Worm (Caenorhabditis elegans) whole organism, L4 larva: ENCODE data around the gene rmd-1.

Experiments used
- D1046.2 ChIP-seq: fragments of 200-800 bp; sonication (Bioruptor generic); IDR thresholded peaks from 2 replicates; pipeline ENCODE4 v1.3.6; 2022; ENCODE audit warnings: missing genetic modification characterization, missing compliant biosample characterization
- F10B5.3 ChIP-seq: sonication (generic microtip); optimal IDR thresholded peaks from 2 replicates; lab custom pipeline; 2016; ENCODE audit warnings: mild to moderate bottlenecking, missing genetic modification characterization, missing compliant biosample characterization
- F37D6.2 ChIP-seq: sonication (generic microtip); optimal IDR thresholded peaks from 2 replicates; lab custom pipeline; 2016; ENCODE audit warnings: mild to moderate bottlenecking, missing genetic modification characterization, missing compliant biosample characterization
- T26A8.4 ChIP-seq: fragments of 200-800 bp; sonication (Bioruptor generic); IDR thresholded peaks from 2 replicates; pipeline ENCODE4 v1.3.6; 2022; ENCODE audit warnings: missing genetic modification characterization, missing compliant biosample characterization
- Y5F2A.4 ChIP-seq: fragments of 200-800 bp; sonication (Bioruptor generic); optimal IDR thresholded peaks from 2 replicates; lab custom pipeline; 2018; ENCODE audit warnings: mild to moderate bottlenecking, missing genetic modification characterization, missing compliant biosample characterization
- ceh-20 ChIP-seq: fragments of 200-800 bp; sonication (Bioruptor generic); IDR thresholded peaks from 2 replicates; pipeline ENCODE4 v1.3.6; 2022; ENCODE audit warnings: missing genetic modification reagents, missing genetic modification characterization, missing compliant biosample characterization
- ceh-28 ChIP-seq: fragments of 150-350 bp; optimal IDR thresholded peaks from 2 replicates; lab custom pipeline; 2014; ENCODE audit warnings: missing biosample characterization, missing genetic modification reagents, missing genetic modification characterization
- ceh-32 ChIP-seq: sonication (generic microtip); optimal IDR thresholded peaks from 2 replicates; lab custom pipeline; 2016; ENCODE audit warnings: mild to moderate bottlenecking, missing genetic modification characterization, missing compliant biosample characterization; ENCODE audit not compliant: poor library complexity
- ceh-44 ChIP-seq: fragments of 200-800 bp; sonication (Bioruptor generic); IDR thresholded peaks from 2 replicates; pipeline ENCODE4 v1.3.6; 2022; ENCODE audit warnings: missing genetic modification reagents, missing genetic modification characterization, missing compliant biosample characterization
- ceh-62 ChIP-seq: sonication (generic microtip); optimal IDR thresholded peaks from 2 replicates; lab custom pipeline; 2017; ENCODE audit warnings: missing biosample characterization, missing genetic modification characterization
- ces-1 ChIP-seq: fragments of 150-350 bp; sonication (generic microtip); optimal IDR thresholded peaks from 4 replicates; lab custom pipeline; 2014; ENCODE audit warnings: missing biosample characterization, missing genetic modification reagents, missing genetic modification characterization
- ctbp-1 ChIP-seq: fragments of 200-800 bp; sonication (Bioruptor generic); IDR thresholded peaks from 2 replicates; pipeline ENCODE4 v1.3.6; 2022; ENCODE audit warnings: missing genetic modification reagents, missing genetic modification characterization, missing compliant biosample characterization
- daf-8 ChIP-seq: fragments of 200-800 bp; sonication (Bioruptor generic); IDR thresholded peaks from 2 replicates; pipeline ENCODE4 v1.3.6; 2022; ENCODE audit warnings: missing genetic modification characterization, missing compliant biosample characterization
- dmd-9 ChIP-seq: fragments of 200-800 bp; sonication (Bioruptor generic); IDR thresholded peaks from 2 replicates; pipeline ENCODE4 v1.3.6; 2022; ENCODE audit warnings: missing genetic modification reagents, missing genetic modification characterization, missing compliant biosample characterization
- egl-27 ChIP-seq: sonication (generic microtip); optimal IDR thresholded peaks from 3 replicates; lab custom pipeline; 2017; ENCODE audit warnings: missing biosample characterization, missing genetic modification reagents, missing genetic modification characterization
- fkh-10 ChIP-seq: fragments of 150-350 bp; optimal IDR thresholded peaks from 2 replicates; lab custom pipeline; 2014; ENCODE audit warnings: missing biosample characterization, missing genetic modification reagents, missing genetic modification characterization
- gei-8 ChIP-seq: fragments of 200-800 bp; sonication (Bioruptor generic); optimal IDR thresholded peaks from 2 replicates; lab custom pipeline; 2018; ENCODE audit warnings: mild to moderate bottlenecking, missing genetic modification characterization, missing compliant biosample characterization
- hif-1 ChIP-seq, 2 experiments: sonication (generic microtip); optimal IDR thresholded peaks; 2 replicates each; lab custom pipeline; 2016 to 2017; ENCODE audit warnings: missing compliant biosample characterization in 2 of 2, missing genetic modification characterization in 2 of 2, missing genetic modification reagents in 2 of 2, missing genotype in 2 of 2, mild to moderate bottlenecking in 1 of 2
- lin-38 ChIP-seq: fragments of 200-800 bp; sonication (Bioruptor generic); IDR thresholded peaks from 2 replicates; pipeline ENCODE4 v1.3.6; 2022; ENCODE audit warnings: missing genetic modification reagents, missing genetic modification characterization, missing compliant biosample characterization
- lin-39 ChIP-seq: fragments of 150-350 bp; optimal IDR thresholded peaks from 2 replicates; lab custom pipeline; 2014; ENCODE audit warnings: missing biosample characterization, missing genetic modification reagents, missing genetic modification characterization
- lsy-2 ChIP-seq, 2 experiments: fragments of 150-350 bp in 1 of 2; sonication (generic microtip) in 1 of 2; optimal IDR thresholded peaks; 2 replicates each; lab custom pipeline; 2014 to 2017; ENCODE audit warnings: missing biosample characterization in 2 of 2, missing genetic modification characterization in 2 of 2
- madf-9 ChIP-seq: fragments of 200-800 bp; sonication (Bioruptor generic); conservative IDR thresholded peaks from 2 replicates; pipeline ENCODE4 v1.3.6; 2022; ENCODE audit warnings: missing genetic modification reagents, missing genetic modification characterization, missing compliant biosample characterization
- mdl-1 ChIP-seq, 2 experiments: fragments of 150-350 bp in 1 of 2; sonication (generic microtip) in 1 of 2; optimal IDR thresholded peaks; 2 replicates each; lab custom pipeline; 2014 to 2017; ENCODE audit warnings: missing biosample characterization in 2 of 2, missing genetic modification characterization in 2 of 2
- mes-2 ChIP-seq: sonication (generic microtip); optimal IDR thresholded peaks from 2 replicates; lab custom pipeline; 2016; ENCODE audit warnings: missing genotype, mild to moderate bottlenecking, missing genetic modification characterization, missing compliant biosample characterization; ENCODE audit not compliant: poor library complexity, severe bottlenecking
- mxl-2 ChIP-seq: fragments of 200-800 bp; sonication (Bioruptor generic); conservative IDR thresholded peaks from 2 replicates; pipeline ENCODE4 v1.3.6; 2022; ENCODE audit warnings: missing genetic modification reagents, missing genetic modification characterization, missing compliant biosample characterization
- mxl-3 ChIP-seq: fragments of 200-800 bp; sonication (Bioruptor generic); optimal IDR thresholded peaks from 2 replicates; lab custom pipeline; 2018; ENCODE audit warnings: mild to moderate bottlenecking, missing genetic modification characterization, missing compliant biosample characterization
- nhr-111 ChIP-seq: fragments of 200-800 bp; sonication (Bioruptor generic); optimal IDR thresholded peaks from 2 replicates; lab custom pipeline; 2018; ENCODE audit warnings: mild to moderate bottlenecking, missing genetic modification characterization, missing compliant biosample characterization
- nhr-237 ChIP-seq: sonication (generic microtip); optimal IDR thresholded peaks from 2 replicates; lab custom pipeline; 2017; ENCODE audit warnings: missing biosample characterization, missing genetic modification characterization
- nhr-25 ChIP-seq: sonication (generic microtip); optimal IDR thresholded peaks from 2 replicates; lab custom pipeline; 2017; ENCODE audit warnings: missing genetic modification characterization, mild to moderate bottlenecking, missing compliant biosample characterization, antibody characterized with exemption, moderate library complexity, borderline replicate concordance; ENCODE audit not compliant: insufficient read depth
- nhr-6 ChIP-seq: fragments of 150-350 bp; optimal IDR thresholded peaks from 2 replicates; lab custom pipeline; 2014; ENCODE audit warnings: missing biosample characterization, missing genetic modification characterization
- nhr-76 ChIP-seq: fragments of 150-350 bp; optimal IDR thresholded peaks from 2 replicates; lab custom pipeline; 2014; ENCODE audit warnings: missing biosample characterization, missing genetic modification characterization
- pha-4 ChIP-seq, 2 experiments: fragments of 150-350 bp in 1 of 2; fragments of 200-800 bp in 1 of 2; sonication (Bioruptor generic) in 1 of 2; IDR thresholded peaks in 1 of 2; optimal IDR thresholded peaks in 1 of 2; 2 replicates each; pipeline versions ENCODE4 v1.3.6 to Lab custom; 2014 to 2022; ENCODE audit warnings: missing genetic modification characterization in 2 of 2, missing genetic modification reagents in 2 of 2, missing biosample characterization in 1 of 2, missing compliant biosample characterization in 1 of 2
- php-3 ChIP-seq: fragments of 200-800 bp; sonication (Bioruptor generic); IDR thresholded peaks from 2 replicates; pipeline ENCODE4 v1.3.6; 2022; ENCODE audit warnings: missing genetic modification reagents, missing genetic modification characterization, missing compliant biosample characterization
- pqm-1 ChIP-seq: sonication (generic microtip); optimal IDR thresholded peaks from 2 replicates; lab custom pipeline; 2017; ENCODE audit warnings: missing biosample characterization, missing genetic modification characterization
- rbr-2 ChIP-seq: sonication (generic microtip); optimal IDR thresholded peaks from 2 replicates; lab custom pipeline; 2016; ENCODE audit warnings: missing genotype, missing genetic modification characterization, missing compliant biosample characterization
- saeg-2 ChIP-seq: fragments of 200-800 bp; sonication (Bioruptor generic); IDR thresholded peaks from 2 replicates; pipeline ENCODE4 v1.3.6; 2022; ENCODE audit warnings: missing genetic modification reagents, missing genetic modification characterization, missing compliant biosample characterization
- sdz-12 ChIP-seq: fragments of 200-800 bp; sonication (Bioruptor generic); optimal IDR thresholded peaks from 2 replicates; lab custom pipeline; 2018; ENCODE audit warnings: mild to moderate bottlenecking, missing genetic modification characterization, missing compliant biosample characterization
- set-16 ChIP-seq: fragments of 200-800 bp; sonication (Bioruptor generic); IDR thresholded peaks from 2 replicates; pipeline ENCODE4 v1.3.6; 2022; ENCODE audit warnings: missing genetic modification reagents, missing genetic modification characterization, missing compliant biosample characterization
- skn-1 ChIP-seq: fragments of 150-350 bp; optimal IDR thresholded peaks from 2 replicates; lab custom pipeline; 2014; ENCODE audit warnings: missing biosample characterization, missing genetic modification characterization
- snpc-4 ChIP-seq: fragments of 150-350 bp; optimal IDR thresholded peaks from 2 replicates; lab custom pipeline; 2014; ENCODE audit warnings: missing biosample characterization, missing genetic modification characterization
- spr-1 ChIP-seq: sonication (generic microtip); optimal IDR thresholded peaks from 2 replicates; lab custom pipeline; 2016; ENCODE audit warnings: mild to moderate bottlenecking, missing genetic modification characterization, missing compliant biosample characterization
- tag-97 ChIP-seq: fragments of 200-800 bp; sonication (Bioruptor generic); IDR thresholded peaks from 2 replicates; pipeline ENCODE4 v1.3.6; 2022; ENCODE audit warnings: missing genetic modification characterization, missing compliant biosample characterization
- zfp-3 ChIP-seq: fragments of 200-800 bp; sonication (Bioruptor generic); conservative IDR thresholded peaks from 2 replicates; pipeline ENCODE4 v1.3.6; 2022; ENCODE audit warnings: missing genetic modification reagents, missing genetic modification characterization, missing compliant biosample characterization
- zip-11 ChIP-seq: fragments of 200-800 bp; sonication (Bioruptor generic); IDR thresholded peaks from 2 replicates; pipeline ENCODE4 v1.3.6; 2022; ENCODE audit warnings: missing genetic modification characterization, missing compliant biosample characterization
- zip-2 ChIP-seq: fragments of 150-350 bp; optimal IDR thresholded peaks from 2 replicates; lab custom pipeline; 2014; ENCODE audit warnings: missing biosample characterization, missing genetic modification characterization

Gene rmd-1

ce11 chrIII:9779080-9779479, 20.2 kb downstream of the rmd-1 start:
- TF ChIP-seq lin-38 (GFP tag; lab: Robert Waterston, UW): peak; percentile 32; the same call in 1 of the 2 replicates
- TF ChIP-seq pha-4 (GFP tag; IDR thresholded peaks at IDR 0.05; lab: Robert Waterston, UW): no peak
- TF ChIP-seq pha-4 (tag; optimal IDR thresholded peaks at IDR 0.05; lab: Kevin White, UChicago): no peak

- TF ChIP-seq D1046.2 (no peak), hif-1 (tag; optimal IDR thresholded peaks at IDR 0.05; lab: Kevin White, UChicago) (no peak), ctbp-1 (no peak), skn-1 (tag; lab: Kevin White, UChicago) (no peak), php-3 (GFP tag; lab: Robert Waterston, UW) (no peak), zip-2 (tag; lab: Kevin White, UChicago) (no peak), nhr-6 (tag; lab: Kevin White, UChicago) (no peak), pha-4 (GFP tag; IDR thresholded peaks at IDR 0.05; lab: Robert Waterston, UW) (no peak), pha-4 (tag; optimal IDR thresholded peaks at IDR 0.05; lab: Kevin White, UChicago) (no peak), mxl-3 (GFP tag; lab: Kevin White, UChicago) (no peak), pqm-1 (no peak), ceh-62 (no peak), lsy-2 (tag; optimal IDR thresholded peaks at IDR 0.05; lab: Kevin White, UChicago) (no peak), nhr-25 (tag; lab: Kevin White, UChicago) (no peak)
Measured at ce11 chrIII:9780254-9780653, 21.4 kb downstream of the rmd-1 start, which contains the start of gene sqv-3. Gene sqv-3 (minus strand): TSS chrIII:9780354.

ce11 chrIII:9780665-9781304, 21.9 kb downstream of the rmd-1 start, which contains the start of gene vha-1:
Gene vha-1 (plus strand): TSS chrIII:9781254.
- TF ChIP-seq lin-39 (tag; lab: Kevin White, UChicago) (no peak), ceh-44 (GFP tag; lab: Robert Waterston, UW) (peak; percentile 42; the same call in 1 of the 2 replicates), zfp-3 (no peak), ceh-20 (GFP tag; lab: Robert Waterston, UW) (no peak), ceh-32 (tag; lab: Kevin White, UChicago) (no peak), F10B5.3 (tag; lab: Kevin White, UChicago) (no peak), mxl-2 (GFP tag; lab: Robert Waterston, UW) (no peak), ctbp-1 (peak; percentile 52), ces-1 (no peak), nhr-76 (tag; lab: Kevin White, UChicago) (no peak), tag-97 (GFP tag; lab: Robert Waterston, UW) (no peak), T26A8.4 (GFP tag; lab: Robert Waterston, UW) (peak; percentile 77), nhr-6 (tag; lab: Kevin White, UChicago) (peak; percentile 89), mes-2 (tag; lab: Kevin White, UChicago) (peak; percentile 91), pqm-1 (peak; percentile 75), egl-27 (tag; lab: Kevin White, UChicago) (no peak), saeg-2 (no peak), Y5F2A.4 (GFP tag; lab: Kevin White, UChicago) (no peak), spr-1 (peak; percentile 64), set-16 (GFP tag; lab: Robert Waterston, UW) (no peak), D1046.2 (no peak), nhr-237 (no peak), fkh-10 (GFP tag; lab: Kevin White, UChicago) (peak; percentile 26), rbr-2 (tag; lab: Kevin White, UChicago) (peak; percentile 82), gei-8 (GFP tag; lab: Kevin White, UChicago) (no peak), skn-1 (tag; lab: Kevin White, UChicago) (peak; percentile 4), dmd-9 (GFP tag; lab: Robert Waterston, UW) (no peak), php-3 (GFP tag; lab: Robert Waterston, UW) (no peak), sdz-12 (GFP tag; lab: Kevin White, UChicago) (no peak), mdl-1 (tag; optimal IDR thresholded peaks at IDR 0.05; lab: Kevin White, UChicago) (peak; percentile 4 to 70), madf-9 (GFP tag; lab: Robert Waterston, UW) (peak; percentile 69; the same call in 1 of the 2 replicates), snpc-4 (tag; lab: Kevin White, UChicago) (no peak), ceh-28 (no peak), F37D6.2 (tag; lab: Kevin White, UChicago) (peak; percentile 7), nhr-111 (GFP tag; lab: Kevin White, UChicago) (no peak), daf-8 (GFP tag; lab: Robert Waterston, UW) (no peak), zip-11 (GFP tag; lab: Robert Waterston, UW) (no peak)
